Fruit fly (Drosophila melanogaster) whole organism, pupa: ENCODE results near the gene CG15597.

Experiments used
- CG10348 ChIP-seq: fragments of 200-800 bp; sonication (Bioruptor generic); IDR thresholded peaks from 2 replicates; pipeline ENCODE4 v1.3.6; 2022; ENCODE audit warnings: missing biosample characterization, missing genetic modification characterization
- CG13204 ChIP-seq: fragments of 200-800 bp; sonication (Bioruptor generic); optimal IDR thresholded peaks from 2 replicates; lab custom pipeline; 2018; ENCODE audit warnings: missing biosample characterization, mild to moderate bottlenecking, missing genetic modification characterization, moderate library complexity
- CG15710 ChIP-seq: fragments of 200-800 bp; sonication (Bioruptor generic); optimal IDR thresholded peaks from 2 replicates; lab custom pipeline; 2018; ENCODE audit warnings: missing biosample characterization, mild to moderate bottlenecking, missing genetic modification characterization, moderate library complexity
- CG17806 ChIP-seq: fragments of 200-800 bp; sonication (Bioruptor generic); optimal IDR thresholded peaks from 2 replicates; lab custom pipeline; 2018; ENCODE audit warnings: missing biosample characterization, mild to moderate bottlenecking, missing genetic modification characterization, moderate library complexity
- CG9948 ChIP-seq: fragments of 200-800 bp; sonication (Bioruptor generic); optimal IDR thresholded peaks from 2 replicates; lab custom pipeline; 2018; ENCODE audit warnings: missing biosample characterization, mild to moderate bottlenecking, missing genetic modification characterization, moderate library complexity
- D1 ChIP-seq: fragments of 200-800 bp; sonication (Bioruptor generic); optimal IDR thresholded peaks from 2 replicates; lab custom pipeline; 2018; ENCODE audit warnings: missing biosample characterization, mild to moderate bottlenecking, missing genetic modification characterization, moderate library complexity
- EcR ChIP-seq: fragments of 200-800 bp; sonication (Bioruptor generic); optimal IDR thresholded peaks from 3 replicates; lab custom pipeline; 2019; ENCODE audit warnings: missing biosample characterization, missing genetic modification characterization, mild to moderate bottlenecking, moderate library complexity, missing genetic modification reagents
- Ets98B ChIP-seq: fragments of 200-800 bp; sonication (Bioruptor generic); IDR thresholded peaks from 2 replicates; pipeline ENCODE4 v1.3.6; 2022; ENCODE audit warnings: missing biosample characterization, missing genetic modification characterization
- fd96Ca ChIP-seq: fragments of 200-800 bp; sonication (Bioruptor generic); IDR thresholded peaks from 3 replicates; pipeline ENCODE4 v1.3.6; 2022; ENCODE audit warnings: missing biosample characterization, missing genetic modification characterization
- rn ChIP-seq: fragments of 200-800 bp; sonication (Bioruptor generic); IDR thresholded peaks from 2 replicates; pipeline ENCODE4 v1.3.6; 2022; ENCODE audit warnings: missing biosample characterization, missing genetic modification characterization

- TF ChIP-seq EcR (GFP tag; lab: Kevin White, UChicago) (no peak), Ets98B (GFP tag; lab: Robert Waterston, UW) (no peak), CG9948 (tag; lab: Kevin White, UChicago) (no peak), CG17806 (tag; lab: Kevin White, UChicago) (no peak), rn (GFP tag; lab: Robert Waterston, UW) (no peak), D1 (tag; lab: Kevin White, UChicago) (no peak), fd96Ca (GFP tag; lab: Robert Waterston, UW) (no peak), CG10348 (no peak), CG15710 (tag; lab: Kevin White, UChicago) (no peak), CG13204 (no peak)
These were observed 12.2 kb upstream of the CG15597 start for dm6 chr3R:6297164-6297563.
